Fruit fly (Drosophila melanogaster) whole organism, embryonic: ENCODE data around the gene PEK.

Experiments used
- B-H1 ChIP-seq: fragments of 200-800 bp; sonication (Bioruptor generic); IDR thresholded peaks from 3 replicates; pipeline ENCODE4 v1.3.6; 2022; ENCODE audit warnings: missing biosample characterization, missing genetic modification characterization
- Bteb2 ChIP-seq: fragments of 200-800 bp; sonication (Bioruptor generic); optimal IDR thresholded peaks from 2 replicates; lab custom pipeline; 2016; ENCODE audit warnings: missing biosample characterization, missing genetic modification characterization
- CG12769 ChIP-seq: fragments of 200-800 bp; sonication (Bioruptor generic); optimal IDR thresholded peaks from 2 replicates; lab custom pipeline; 2019; ENCODE audit warnings: missing biosample characterization, mild to moderate bottlenecking, missing genetic modification characterization, moderate library complexity
- CG1602 ChIP-seq: fragments of 200-800 bp; sonication (Bioruptor generic); optimal IDR thresholded peaks from 3 replicates; lab custom pipeline; 2016; ENCODE audit warnings: missing biosample characterization, missing genetic modification characterization
- CG1603 ChIP-seq: fragments of 200-800 bp; sonication (Bioruptor generic); optimal IDR thresholded peaks from 2 replicates; lab custom pipeline; 2019; ENCODE audit warnings: missing biosample characterization, mild to moderate bottlenecking, missing genetic modification characterization, moderate library complexity
- CG17359 ChIP-seq: fragments of 200-800 bp; sonication (Bioruptor generic); optimal IDR thresholded peaks from 3 replicates; lab custom pipeline; 2018; ENCODE audit warnings: missing biosample characterization, mild to moderate bottlenecking, missing genetic modification characterization, moderate library complexity
- CG17612 ChIP-seq: fragments of 200-800 bp; sonication (Bioruptor generic); IDR thresholded peaks from 2 replicates; pipeline ENCODE4 v1.3.6; 2022; ENCODE audit warnings: missing biosample characterization, missing genetic modification characterization
- CG18011 ChIP-seq: fragments of 200-800 bp; sonication (Bioruptor generic); optimal IDR thresholded peaks from 2 replicates; lab custom pipeline; 2017; ENCODE audit warnings: missing biosample characterization, missing genetic modification characterization, mild to moderate bottlenecking, moderate library complexity, missing genotype
- CG18599 ChIP-seq: fragments of 200-800 bp; sonication (Bioruptor generic); optimal IDR thresholded peaks from 3 replicates; lab custom pipeline; 2017; ENCODE audit warnings: missing biosample characterization, missing genetic modification characterization, mild to moderate bottlenecking, moderate library complexity, missing genetic modification reagents
- CG18619 ChIP-seq: fragments of 200-800 bp; sonication (Bioruptor generic); optimal IDR thresholded peaks from 3 replicates; lab custom pipeline; 2017; ENCODE audit warnings: missing biosample characterization, mild to moderate bottlenecking, missing genetic modification characterization
- CG18764 ChIP-seq: fragments of 200-800 bp; sonication (Bioruptor generic); optimal IDR thresholded peaks from 3 replicates; lab custom pipeline; 2016; ENCODE audit warnings: missing biosample characterization, missing genetic modification characterization
- CG30431 ChIP-seq: fragments of 200-800 bp; sonication (Bioruptor generic); optimal IDR thresholded peaks from 2 replicates; lab custom pipeline; 2017; ENCODE audit warnings: missing biosample characterization, missing genetic modification characterization
- CG3281 ChIP-seq: fragments of 200-800 bp; sonication (Bioruptor generic); optimal IDR thresholded peaks from 3 replicates; lab custom pipeline; 2017; ENCODE audit warnings: missing biosample characterization, mild to moderate bottlenecking, missing genetic modification characterization
- CG33213 ChIP-seq: fragments of 200-800 bp; sonication (Bioruptor generic); optimal IDR thresholded peaks from 3 replicates; lab custom pipeline; 2016; ENCODE audit warnings: missing biosample characterization, missing genetic modification characterization
- CG34224 ChIP-seq: fragments of 200-800 bp; sonication (Bioruptor generic); IDR thresholded peaks from 3 replicates; pipeline ENCODE4 v1.3.6; 2022; ENCODE audit warnings: missing biosample characterization, missing genetic modification characterization; ENCODE audit not compliant: partially characterized antibody
- CG4404 ChIP-seq: fragments of 200-800 bp; sonication (Bioruptor generic); IDR thresholded peaks from 2 replicates; pipeline ENCODE4 v1.3.6; 2022; ENCODE audit warnings: missing biosample characterization, missing genetic modification characterization
- CG4820 ChIP-seq: fragments of 200-800 bp; sonication (Bioruptor generic); optimal IDR thresholded peaks from 3 replicates; lab custom pipeline; 2016; ENCODE audit warnings: missing biosample characterization, missing genetic modification characterization
- CG5245 ChIP-seq: fragments of 200-800 bp; sonication (Bioruptor generic); optimal IDR thresholded peaks from 3 replicates; lab custom pipeline; 2016; ENCODE audit warnings: missing biosample characterization, missing genetic modification characterization
- CG7745 ChIP-seq: fragments of 200-800 bp; sonication (Bioruptor generic); optimal IDR thresholded peaks from 2 replicates; lab custom pipeline; 2018; ENCODE audit warnings: missing biosample characterization, mild to moderate bottlenecking, missing genetic modification characterization, moderate library complexity
- Dip3 ChIP-seq: fragments of 200-800 bp; sonication (Bioruptor generic); optimal IDR thresholded peaks from 3 replicates; lab custom pipeline; 2016; ENCODE audit warnings: missing biosample characterization, missing genetic modification characterization
- Dp ChIP-seq: fragments of 200-800 bp; sonication (Bioruptor generic); optimal IDR thresholded peaks from 2 replicates; lab custom pipeline; 2018; ENCODE audit warnings: missing biosample characterization, mild to moderate bottlenecking, missing genetic modification characterization, moderate library complexity
- Fer3 ChIP-seq: fragments of 200-800 bp; sonication (Bioruptor generic); optimal IDR thresholded peaks from 2 replicates; lab custom pipeline; 2018; ENCODE audit warnings: missing biosample characterization, mild to moderate bottlenecking, missing genetic modification characterization, moderate library complexity
- Hand ChIP-seq: fragments of 200-800 bp; sonication (Bioruptor generic); optimal IDR thresholded peaks from 2 replicates; lab custom pipeline; 2017; ENCODE audit warnings: mild to moderate bottlenecking, missing biosample characterization, missing genetic modification reagents, missing genetic modification characterization
- Lhr ChIP-seq: fragments of 200-800 bp; sonication (Bioruptor generic); optimal IDR thresholded peaks from 3 replicates; lab custom pipeline; 2017; ENCODE audit warnings: mild to moderate bottlenecking, missing biosample characterization, missing genetic modification reagents, missing genetic modification characterization
- Mrtf ChIP-seq: fragments of 200-800 bp; sonication (Bioruptor generic); IDR thresholded peaks from 3 replicates; pipeline ENCODE4 v1.3.6; 2022; ENCODE audit warnings: missing biosample characterization, missing genetic modification characterization
- NC2β ChIP-seq: fragments of 200-800 bp; sonication (Bioruptor generic); optimal IDR thresholded peaks from 2 replicates; lab custom pipeline; 2016; ENCODE audit warnings: missing biosample characterization, missing genetic modification characterization
- Ravus ChIP-seq: fragments of 200-800 bp; sonication (Bioruptor generic); IDR thresholded peaks from 2 replicates; pipeline ENCODE4 v1.3.6; 2022; ENCODE audit warnings: missing biosample characterization, missing genetic modification characterization
- Scr ChIP-seq: fragments of 200-800 bp; sonication (Bioruptor generic); IDR thresholded peaks from 2 replicates; pipeline ENCODE4 v1.3.6; 2022; ENCODE audit warnings: missing biosample characterization, missing genetic modification characterization; ENCODE audit not compliant: partially characterized antibody
- Trl ChIP-seq, 3 experiments: fragments of >200 bp in 2 of 3; fragments of 200-800 bp in 1 of 3; sonication (Bioruptor generic) in 1 of 3; optimal IDR thresholded peaks; 2 replicates in 1 of 3; 3 replicates in 2 of 3; lab custom pipeline; 2016 to 2017; ENCODE audit warnings: missing biosample characterization in 1 of 3, missing genetic modification characterization in 1 of 3
- al ChIP-seq: fragments of 200-800 bp; sonication (Bioruptor generic); IDR thresholded peaks from 2 replicates; pipeline ENCODE4 v1.3.6; 2022; ENCODE audit warnings: missing biosample characterization, missing genetic modification characterization
- ash1 ChIP-seq: fragments of 200-800 bp; sonication (Bioruptor generic); optimal IDR thresholded peaks from 2 replicates; lab custom pipeline; 2018; ENCODE audit warnings: missing biosample characterization, mild to moderate bottlenecking, missing genetic modification characterization
- ato ChIP-seq: fragments of 200-800 bp; sonication (Bioruptor generic); IDR thresholded peaks from 2 replicates; pipeline ENCODE4 v1.3.6; 2022; ENCODE audit warnings: missing biosample characterization, missing genetic modification characterization; ENCODE audit not compliant: partially characterized antibody
- disco-r ChIP-seq: fragments of 200-800 bp; sonication (Bioruptor generic); optimal IDR thresholded peaks from 2 replicates; lab custom pipeline; 2016; ENCODE audit warnings: missing biosample characterization, missing genetic modification characterization
- ewg ChIP-seq: fragments of 200-800 bp; sonication (Bioruptor generic); optimal IDR thresholded peaks from 3 replicates; lab custom pipeline; 2017; ENCODE audit warnings: mild to moderate bottlenecking, missing biosample characterization, missing genetic modification reagents, missing genetic modification characterization
- gro ChIP-seq: fragments of 200-800 bp; sonication (Bioruptor generic); optimal IDR thresholded peaks from 2 replicates; lab custom pipeline; 2016; ENCODE audit warnings: missing biosample characterization, missing genetic modification characterization
- klu ChIP-seq: fragments of 200-800 bp; sonication (Bioruptor generic); IDR thresholded peaks from 2 replicates; pipeline ENCODE4 v1.3.6; 2022; ENCODE audit warnings: missing biosample characterization, missing genetic modification characterization
- lov ChIP-seq, 2 experiments: fragments of 200-800 bp in 1 of 2; fragments of >200 bp in 1 of 2; sonication (Bioruptor generic) in 1 of 2; IDR thresholded peaks in 1 of 2; optimal IDR thresholded peaks in 1 of 2; 2 replicates in 1 of 2; 3 replicates in 1 of 2; pipeline versions ENCODE4 v1.3.6 to Lab custom; 2017 to 2022; ENCODE audit warnings: missing biosample characterization in 1 of 2, missing genetic modification characterization in 1 of 2
- mam ChIP-seq: fragments of 200-800 bp; sonication (Bioruptor generic); optimal IDR thresholded peaks from 3 replicates; lab custom pipeline; 2016; ENCODE audit warnings: missing biosample characterization, missing genetic modification characterization
- nau ChIP-seq: fragments of 200-800 bp; sonication (Bioruptor generic); optimal IDR thresholded peaks from 3 replicates; lab custom pipeline; 2017; ENCODE audit warnings: missing biosample characterization, mild to moderate bottlenecking, missing genetic modification characterization, missing genetic modification reagents
- nom ChIP-seq: fragments of 200-800 bp; sonication (Bioruptor generic); optimal IDR thresholded peaks from 2 replicates; lab custom pipeline; 2017; ENCODE audit warnings: missing biosample characterization, missing genetic modification characterization, mild to moderate bottlenecking, moderate library complexity, missing genetic modification reagents
- pros ChIP-seq: fragments of 200-800 bp; sonication (Bioruptor generic); optimal IDR thresholded peaks from 3 replicates; lab custom pipeline; 2019; ENCODE audit warnings: missing biosample characterization, mild to moderate bottlenecking, missing genetic modification characterization, moderate library complexity
- repo ChIP-seq: fragments of 200-800 bp; sonication (Bioruptor generic); optimal IDR thresholded peaks from 2 replicates; lab custom pipeline; 2016; ENCODE audit warnings: missing biosample characterization, missing genetic modification characterization
- seq ChIP-seq: fragments of 200-800 bp; sonication (Bioruptor generic); IDR thresholded peaks from 2 replicates; pipeline ENCODE4 v1.3.6; 2022; ENCODE audit warnings: missing biosample characterization, missing genetic modification characterization
- sob ChIP-seq: fragments of 200-800 bp; sonication (Bioruptor generic); IDR thresholded peaks from 2 replicates; pipeline ENCODE4 v1.3.6; 2022; ENCODE audit warnings: missing biosample characterization, missing genetic modification characterization
- tap ChIP-seq: fragments of 200-800 bp; optimal IDR thresholded peaks from 3 replicates; lab custom pipeline; 2019; ENCODE audit warnings: missing biosample characterization, mild to moderate bottlenecking, missing genetic modification characterization, moderate library complexity
- tin ChIP-seq: fragments of 200-800 bp; sonication (Bioruptor generic); optimal IDR thresholded peaks from 3 replicates; lab custom pipeline; 2016; ENCODE audit warnings: missing biosample characterization, missing genetic modification characterization
- trem ChIP-seq: fragments of 200-800 bp; optimal IDR thresholded peaks from 3 replicates; lab custom pipeline; 2019; ENCODE audit warnings: missing biosample characterization, mild to moderate bottlenecking, missing genetic modification characterization, moderate library complexity
- twi ChIP-seq: fragments of 200-800 bp; optimal IDR thresholded peaks from 2 replicates; lab custom pipeline; 2019; ENCODE audit warnings: missing biosample characterization, mild to moderate bottlenecking, missing genetic modification characterization, moderate library complexity
- wek ChIP-seq: fragments of 200-800 bp; sonication (Bioruptor generic); optimal IDR thresholded peaks from 3 replicates; lab custom pipeline; 2018; ENCODE audit warnings: missing biosample characterization, mild to moderate bottlenecking, missing genetic modification characterization, moderate library complexity
- zfh1 ChIP-seq: fragments of 200-800 bp; sonication (Bioruptor generic); IDR thresholded peaks from 3 replicates; pipeline ENCODE4 v1.3.6; 2022; ENCODE audit warnings: missing biosample characterization, missing genetic modification characterization

PEK gene

dm6 chr3R:5474551-5474950 lies 10.0 kb upstream of the PEK start, which contains the start of the genes CG45100, HDAC3 and Hcs (continued):
- TF ChIP-seq nau (GFP tag; lab: Kevin White, UChicago) (no peak), seq (GFP tag; lab: Robert Waterston, UW) (no peak), Trl (optimal IDR thresholded peaks at IDR 0.05; lab: Kevin White, UChicago) (no peak), Trl (GFP tag; optimal IDR thresholded peaks at IDR 0.05; lab: Kevin White, UChicago) (peak; percentile 70), CG5245 (GFP tag; lab: Kevin White, UChicago) (no peak), CG1602 (GFP tag; lab: Kevin White, UChicago) (peak; percentile 2), Lhr (GFP tag; lab: Kevin White, UChicago) (peak; percentile 49), zfh1 (no peak), CG18599 (no peak), Hand (no peak), sob (GFP tag; lab: Robert Waterston, UW) (peak; percentile 54; the same call in 1 of the 2 replicates), CG17359 (no peak), CG17612 (GFP tag; lab: Robert Waterston, UW) (no peak), pros (no peak), CG4404 (peak; percentile 42), Ravus (GFP tag; lab: Robert Waterston, UW) (no peak), CG12769 (tag; lab: Kevin White, UChicago) (no peak), Dip3 (GFP tag; lab: Kevin White, UChicago) (peak; percentile 57), Dp (GFP tag; lab: Kevin White, UChicago) (peak; percentile 22), B-H1 (GFP tag; lab: Robert Waterston, UW) (no peak), al (GFP tag; lab: Robert Waterston, UW) (peak; percentile 11; the same call in 1 of the 2 replicates), NC2β (peak; percentile 28), CG30431 (GFP tag; lab: Kevin White, UChicago) (no peak), Scr (peak; percentile 93), repo (GFP tag; lab: Kevin White, UChicago) (peak; percentile 31), tin (GFP tag; lab: Kevin White, UChicago) (peak; percentile 51), gro (GFP tag; lab: Kevin White, UChicago) (no peak), wek (no peak), CG7745 (tag; lab: Kevin White, UChicago) (no peak), Bteb2 (peak; percentile 26), CG33213 (GFP tag; lab: Kevin White, UChicago) (peak; percentile 61), CG18011 (GFP tag; lab: Kevin White, UChicago) (no peak), CG4820 (peak; percentile 11), mam (GFP tag; lab: Kevin White, UChicago) (peak; percentile 69), ato (peak; percentile 60), CG18619 (no peak), nom (no peak), ash1 (GFP tag; lab: Kevin White, UChicago) (no peak), CG34224 (GFP tag; lab: Robert Waterston, UW) (peak; percentile 76), tap (tag; lab: Kevin White, UChicago) (no peak), Mrtf (GFP tag; lab: Robert Waterston, UW) (no peak), twi (tag; lab: Kevin White, UChicago) (no peak), disco-r (GFP tag; lab: Kevin White, UChicago) (no peak), lov (optimal IDR thresholded peaks at IDR 0.05; lab: Kevin White, UChicago) (no peak), lov (GFP tag; IDR thresholded peaks at IDR 0.05; lab: Robert Waterston, UW) (no peak), CG18764 (no peak), CG3281 (GFP tag; lab: Kevin White, UChicago) (no peak), klu (GFP tag; lab: Robert Waterston, UW) (no peak; the same call in 1 of the 2 replicates), ewg (GFP tag; lab: Kevin White, UChicago) (peak; percentile 71), trem (tag; lab: Kevin White, UChicago) (peak; percentile 31), Fer3 (tag; lab: Kevin White, UChicago) (no peak), CG1603 (no peak)
